Worm (Caenorhabditis elegans) whole organism, mixed stage, embryonic: ENCODE results near the gene fbxc-20.

Experiments used
- ceh-39 ChIP-seq: fragments of 150-350 bp; optimal IDR thresholded peaks from 2 replicates; lab custom pipeline; 2014; ENCODE audit warnings: missing biosample characterization, missing genetic modification characterization
- elt-1 ChIP-seq: sonication (generic microtip); optimal IDR thresholded peaks from 2 replicates; lab custom pipeline; 2017; ENCODE audit warnings: missing genetic modification characterization, mild to moderate bottlenecking, missing compliant biosample characterization, antibody characterized with exemption, moderate library complexity, borderline replicate concordance; ENCODE audit not compliant: insufficient read depth
- elt-3 ChIP-seq: fragments of 150-350 bp; optimal IDR thresholded peaks from 2 replicates; lab custom pipeline; 2014; ENCODE audit warnings: missing biosample characterization, missing genetic modification characterization
- flh-1 ChIP-seq: fragments of 200-800 bp; sonication (Bioruptor generic); optimal IDR thresholded peaks from 2 replicates; lab custom pipeline; 2018; ENCODE audit warnings: mild to moderate bottlenecking, missing genetic modification characterization, moderate library complexity, missing compliant biosample characterization
- lin-13 ChIP-seq: fragments of 150-350 bp; optimal IDR thresholded peaks from 2 replicates; lab custom pipeline; 2014; ENCODE audit warnings: missing biosample characterization, missing genetic modification characterization
- lsy-2 ChIP-seq: fragments of 150-350 bp; optimal IDR thresholded peaks from 2 replicates; lab custom pipeline; 2014; ENCODE audit warnings: missing biosample characterization, missing genetic modification characterization
- mep-1 ChIP-seq: fragments of 150-350 bp; optimal IDR thresholded peaks from 2 replicates; lab custom pipeline; 2017; ENCODE audit warnings: missing biosample characterization, missing genetic modification reagents, missing genetic modification characterization, inconsistent platforms
- nhr-12 ChIP-seq: fragments of 150-350 bp; optimal IDR thresholded peaks from 2 replicates; lab custom pipeline; 2014; ENCODE audit warnings: missing biosample characterization, missing genetic modification characterization
- nhr-76 ChIP-seq: sonication (generic microtip); optimal IDR thresholded peaks from 2 replicates; lab custom pipeline; 2017; ENCODE audit warnings: missing biosample characterization, missing genetic modification characterization
- pha-4 ChIP-seq: fragments of 150-350 bp; optimal IDR thresholded peaks from 2 replicates; lab custom pipeline; 2018; ENCODE audit warnings: missing biosample characterization, missing genetic modification reagents, missing genetic modification characterization
- snpc-4 ChIP-seq: fragments of 150-350 bp; optimal IDR thresholded peaks from 2 replicates; lab custom pipeline; 2014; ENCODE audit warnings: missing biosample characterization, missing genetic modification characterization
- unc-39 ChIP-seq: fragments of 150-350 bp; optimal IDR thresholded peaks from 2 replicates; lab custom pipeline; 2014; ENCODE audit warnings: missing biosample characterization, missing genetic modification characterization
- unc-62 ChIP-seq: fragments of 150-350 bp; optimal IDR thresholded peaks from 2 replicates; lab custom pipeline; 2014; ENCODE audit warnings: missing biosample characterization, missing genetic modification reagents, missing genetic modification characterization

ce11 chrII:2422427-2422826, 3.5 kb downstream of the fbxc-20 start:
- TF ChIP-seq ceh-39 (tag; lab: Kevin White, UChicago) (no peak), mep-1 (tag; lab: Kevin White, UChicago) (no peak), snpc-4 (tag; lab: Kevin White, UChicago) (no peak), elt-3 (tag; lab: Kevin White, UChicago) (no peak), unc-39 (tag; lab: Kevin White, UChicago) (no peak), lin-13 (no peak), nhr-12 (tag; lab: Kevin White, UChicago) (no peak), pha-4 (tag; lab: Kevin White, UChicago) (no peak), unc-62 (GFP tag; lab: Kevin White, UChicago) (no peak), lsy-2 (tag; lab: Kevin White, UChicago) (no peak), elt-1 (tag; lab: Kevin White, UChicago) (no peak), nhr-76 (no peak), flh-1 (GFP tag; lab: Kevin White, UChicago) (no peak)
